Fruit fly (Drosophila melanogaster) whole organism, embryonic: ENCODE data around the gene Cpr76Bc.
A peak's percentile ranks its signal among the peaks of the same experiment; 100 is the strongest.

ENCODE experiments used
- Atf-2 ChIP-seq: fragments of 200-800 bp; sonication (Bioruptor generic); optimal IDR thresholded peaks from 2 replicates; lab custom pipeline; 2016; ENCODE audit warnings: missing biosample characterization, missing genetic modification characterization
- Blimp-1 ChIP-seq: fragments of 200-800 bp; sonication (Bioruptor generic); optimal IDR thresholded peaks from 3 replicates; lab custom pipeline; 2018; ENCODE audit warnings: missing biosample characterization, missing genetic modification characterization, mild to moderate bottlenecking, moderate library complexity, missing genetic modification reagents
- CG10274 ChIP-seq: fragments of 200-800 bp; sonication (Bioruptor generic); optimal IDR thresholded peaks from 3 replicates; lab custom pipeline; 2017; ENCODE audit warnings: missing biosample characterization, mild to moderate bottlenecking, missing genetic modification characterization
- CG17361 ChIP-seq: fragments of 200-800 bp; sonication (Bioruptor generic); IDR thresholded peaks from 3 replicates; pipeline ENCODE4 v1.3.6; 2022; ENCODE audit warnings: missing biosample characterization, missing genetic modification characterization
- CG1832 ChIP-seq: fragments of 200-800 bp; sonication (Bioruptor generic); optimal IDR thresholded peaks from 2 replicates; lab custom pipeline; 2017; ENCODE audit warnings: missing biosample characterization, mild to moderate bottlenecking, missing genetic modification characterization, inconsistent platforms
- CG2120 ChIP-seq: fragments of 200-800 bp; sonication (Bioruptor generic); optimal IDR thresholded peaks from 3 replicates; lab custom pipeline; 2016; ENCODE audit warnings: missing biosample characterization, missing genetic modification characterization
- CG30020 ChIP-seq: fragments of 200-800 bp; optimal IDR thresholded peaks from 2 replicates; lab custom pipeline; 2019; ENCODE audit warnings: missing biosample characterization, mild to moderate bottlenecking, missing genetic modification characterization, moderate library complexity
- CG30403 ChIP-seq: fragments of 200-800 bp; sonication (Bioruptor generic); optimal IDR thresholded peaks from 3 replicates; lab custom pipeline; 2016; ENCODE audit warnings: missing biosample characterization, missing genetic modification characterization
- CG3065 ChIP-seq: fragments of 200-800 bp; sonication (Bioruptor generic); optimal IDR thresholded peaks from 2 replicates; lab custom pipeline; 2016; ENCODE audit warnings: missing biosample characterization, missing genetic modification characterization
- CG31224 ChIP-seq: fragments of 200-800 bp; sonication (Bioruptor generic); IDR thresholded peaks from 2 replicates; pipeline ENCODE4 v1.3.6; 2022; ENCODE audit warnings: missing biosample characterization, missing genetic modification characterization
- CG3163 ChIP-seq: fragments of 200-800 bp; sonication (Bioruptor generic); optimal IDR thresholded peaks from 3 replicates; lab custom pipeline; 2016; ENCODE audit warnings: missing biosample characterization, missing genetic modification characterization
- CG6683 ChIP-seq: fragments of 200-800 bp; sonication (Bioruptor generic); optimal IDR thresholded peaks from 2 replicates; lab custom pipeline; 2017; ENCODE audit warnings: missing biosample characterization, mild to moderate bottlenecking, missing genetic modification characterization, missing genetic modification reagents
- CG6813 ChIP-seq: fragments of 200-800 bp; sonication (Bioruptor generic); optimal IDR thresholded peaks from 2 replicates; lab custom pipeline; 2017; ENCODE audit warnings: missing biosample characterization, missing genetic modification characterization, mild to moderate bottlenecking, moderate library complexity, missing genetic modification reagents
- Eip74EF ChIP-seq, 2 experiments: fragments of 200-800 bp in 1 of 2; fragments of >200 bp in 1 of 2; sonication (Bioruptor generic) in 1 of 2; optimal IDR thresholded peaks; 2 replicates each; lab custom pipeline; 2017 to 2019; ENCODE audit warnings: missing biosample characterization in 2 of 2, missing genetic modification characterization in 2 of 2, mild to moderate bottlenecking in 1 of 2, moderate library complexity in 1 of 2
- Ets97D ChIP-seq: fragments of 200-800 bp; sonication (Bioruptor generic); optimal IDR thresholded peaks from 3 replicates; lab custom pipeline; 2016; ENCODE audit warnings: missing biosample characterization, missing genetic modification characterization
- HLH4C ChIP-seq: fragments of 200-800 bp; sonication (Bioruptor generic); IDR thresholded peaks from 3 replicates; pipeline ENCODE4 v1.3.6; 2022; ENCODE audit warnings: missing biosample characterization, missing genetic modification characterization; ENCODE audit not compliant: partially characterized antibody
- Hand ChIP-seq: fragments of 200-800 bp; sonication (Bioruptor generic); optimal IDR thresholded peaks from 2 replicates; lab custom pipeline; 2017; ENCODE audit warnings: mild to moderate bottlenecking, missing biosample characterization, missing genetic modification reagents, missing genetic modification characterization
- Hr78 ChIP-seq, 2 experiments: fragments of 200-800 bp in 1 of 2; fragments of >200 bp in 1 of 2; sonication (Bioruptor generic) in 1 of 2; optimal IDR thresholded peaks; 2 replicates each; lab custom pipeline; 2017 to 2019; ENCODE audit warnings: missing biosample characterization in 2 of 2, missing genetic modification characterization in 2 of 2, mild to moderate bottlenecking in 1 of 2, moderate library complexity in 1 of 2
- Kr ChIP-seq: fragments of 200-800 bp; sonication (Bioruptor generic); optimal IDR thresholded peaks from 2 replicates; lab custom pipeline; 2017; ENCODE audit warnings: missing biosample characterization, mild to moderate bottlenecking, missing genetic modification characterization
- Lim3 ChIP-seq: fragments of 200-800 bp; sonication (Bioruptor generic); IDR thresholded peaks from 2 replicates; pipeline ENCODE4 v1.3.6; 2022; ENCODE audit warnings: missing biosample characterization, missing genetic modification characterization
- Max ChIP-seq: fragments of 200-800 bp; sonication (Bioruptor generic); optimal IDR thresholded peaks from 2 replicates; lab custom pipeline; 2016; ENCODE audit warnings: missing biosample characterization, mild to moderate bottlenecking, missing genetic modification characterization
- Nf-YB ChIP-seq: fragments of 200-800 bp; sonication (Bioruptor generic); optimal IDR thresholded peaks from 3 replicates; lab custom pipeline; 2019; ENCODE audit warnings: missing biosample characterization, mild to moderate bottlenecking, missing genetic modification characterization, moderate library complexity
- Opbp ChIP-seq: fragments of 200-800 bp; sonication (Bioruptor generic); IDR thresholded peaks from 3 replicates; pipeline ENCODE4 v1.3.6; 2022; ENCODE audit warnings: missing biosample characterization, missing genetic modification characterization; ENCODE audit not compliant: partially characterized antibody
- Vsx1 ChIP-seq: fragments of 200-800 bp; sonication (Bioruptor generic); optimal IDR thresholded peaks from 2 replicates; lab custom pipeline; 2017; ENCODE audit warnings: missing biosample characterization, mild to moderate bottlenecking, missing genetic modification characterization, missing genetic modification reagents
- bsh ChIP-seq, 2 experiments: fragments of 200-800 bp; sonication (Bioruptor generic); optimal IDR thresholded peaks; 2 replicates each; lab custom pipeline; 2017 to 2018; ENCODE audit warnings: mild to moderate bottlenecking in 2 of 2, missing biosample characterization in 2 of 2, missing genetic modification characterization in 2 of 2, moderate library complexity in 1 of 2
- dan ChIP-seq: fragments of 200-800 bp; sonication (Bioruptor generic); IDR thresholded peaks from 2 replicates; pipeline ENCODE4 v1.3.6; 2022; ENCODE audit warnings: missing biosample characterization, missing genetic modification characterization
- dati ChIP-seq: fragments of 200-800 bp; sonication (Bioruptor generic); IDR thresholded peaks from 2 replicates; pipeline ENCODE4 v1.3.6; 2022; ENCODE audit warnings: missing biosample characterization, missing genetic modification characterization
- ems ChIP-seq: fragments of 200-800 bp; sonication (Bioruptor generic); optimal IDR thresholded peaks from 3 replicates; lab custom pipeline; 2016; ENCODE audit warnings: missing biosample characterization, missing genetic modification characterization
- exex ChIP-seq: fragments of 200-800 bp; sonication (Bioruptor generic); optimal IDR thresholded peaks from 4 replicates; lab custom pipeline; 2018; ENCODE audit warnings: missing biosample characterization, mild to moderate bottlenecking, missing genetic modification characterization, moderate library complexity
- fd102C ChIP-seq: fragments of 200-800 bp; sonication (Bioruptor generic); optimal IDR thresholded peaks from 2 replicates; lab custom pipeline; 2018; ENCODE audit warnings: missing biosample characterization, mild to moderate bottlenecking, missing genetic modification characterization, moderate library complexity
- hb ChIP-seq: fragments of 200-800 bp; sonication (Bioruptor generic); IDR thresholded peaks from 3 replicates; pipeline ENCODE4 v1.3.6; 2022; ENCODE audit warnings: missing biosample characterization, missing genetic modification characterization; ENCODE audit not compliant: partially characterized antibody
- insv ChIP-seq, 2 experiments: fragments of 200-800 bp; sonication (Bioruptor generic); optimal IDR thresholded peaks; 3 replicates each; lab custom pipeline; 2016 to 2018; ENCODE audit warnings: missing biosample characterization in 2 of 2, missing genetic modification characterization in 2 of 2
- jumu ChIP-seq: fragments of 200-800 bp; sonication (Bioruptor generic); optimal IDR thresholded peaks from 3 replicates; lab custom pipeline; 2016; ENCODE audit warnings: missing biosample characterization, missing genetic modification characterization
- knrl ChIP-seq: fragments of 200-800 bp; sonication (Bioruptor generic); IDR thresholded peaks from 3 replicates; pipeline ENCODE4 v1.3.6; 2022; ENCODE audit warnings: missing biosample characterization, missing genetic modification characterization; ENCODE audit not compliant: partially characterized antibody
- lov ChIP-seq, 2 experiments: fragments of 200-800 bp in 1 of 2; fragments of >200 bp in 1 of 2; sonication (Bioruptor generic) in 1 of 2; IDR thresholded peaks in 1 of 2; optimal IDR thresholded peaks in 1 of 2; 2 replicates in 1 of 2; 3 replicates in 1 of 2; pipeline versions ENCODE4 v1.3.6 to Lab custom; 2017 to 2022; ENCODE audit warnings: missing biosample characterization in 1 of 2, missing genetic modification characterization in 1 of 2
- nom ChIP-seq: fragments of 200-800 bp; sonication (Bioruptor generic); optimal IDR thresholded peaks from 2 replicates; lab custom pipeline; 2017; ENCODE audit warnings: missing biosample characterization, missing genetic modification characterization, mild to moderate bottlenecking, moderate library complexity, missing genetic modification reagents
- org-1 ChIP-seq: fragments of 200-800 bp; sonication (Bioruptor generic); optimal IDR thresholded peaks from 2 replicates; lab custom pipeline; 2017; ENCODE audit warnings: missing biosample characterization, missing genetic modification characterization
- pan ChIP-seq, 4 experiments: fragments of >200 bp in 3 of 4; fragments of 200-800 bp in 1 of 4; sonication (Bioruptor generic) in 1 of 4; optimal IDR thresholded peaks in 3 of 4; IDR thresholded peaks in 1 of 4; 2 replicates each; pipeline versions ENCODE4 v1.3.6 to Lab custom; 2017 to 2022; ENCODE audit warnings: missing biosample characterization in 2 of 4, missing genetic modification characterization in 2 of 4, mixed read lengths in 1 of 4
- pfk ChIP-seq: fragments of 200-800 bp; sonication (Bioruptor generic); optimal IDR thresholded peaks from 2 replicates; lab custom pipeline; 2018; ENCODE audit warnings: missing biosample characterization, mild to moderate bottlenecking, missing genetic modification characterization, moderate library complexity
- pnt ChIP-seq: fragments of 200-800 bp; sonication (Bioruptor generic); optimal IDR thresholded peaks from 3 replicates; lab custom pipeline; 2016; ENCODE audit warnings: missing biosample characterization, missing genetic modification characterization
- pzg ChIP-seq: fragments of 200-800 bp; sonication (Bioruptor generic); optimal IDR thresholded peaks from 3 replicates; lab custom pipeline; 2018; ENCODE audit warnings: missing biosample characterization, mild to moderate bottlenecking, missing genetic modification characterization, moderate library complexity
- sd ChIP-seq: fragments of 200-800 bp; sonication (Bioruptor generic); optimal IDR thresholded peaks from 3 replicates; lab custom pipeline; 2018; ENCODE audit warnings: missing biosample characterization, mild to moderate bottlenecking, missing genetic modification characterization, moderate library complexity
- so ChIP-seq: fragments of 200-800 bp; sonication (Bioruptor generic); IDR thresholded peaks from 3 replicates; pipeline ENCODE4 v1.3.6; 2022; ENCODE audit warnings: missing biosample characterization, missing genetic modification characterization
- sqz ChIP-seq: fragments of 200-800 bp; sonication (Bioruptor generic); optimal IDR thresholded peaks from 3 replicates; lab custom pipeline; 2018; ENCODE audit warnings: missing biosample characterization, mild to moderate bottlenecking, missing genetic modification characterization
- ttk ChIP-seq: fragments of 200-800 bp; sonication (Bioruptor generic); IDR thresholded peaks from 2 replicates; pipeline ENCODE4 v2.1.2; 2022; ENCODE audit warnings: missing biosample characterization, missing genetic modification characterization
- tup ChIP-seq: fragments of 200-800 bp; sonication (Bioruptor generic); optimal IDR thresholded peaks from 2 replicates; lab custom pipeline; 2016; ENCODE audit warnings: missing biosample characterization, mild to moderate bottlenecking, missing genetic modification characterization, moderate library complexity
- usp ChIP-seq: fragments of >200 bp; optimal IDR thresholded peaks from 2 replicates; lab custom pipeline; 2017; ENCODE audit warnings: missing biosample characterization, missing genetic modification characterization

Gene Cpr76Bc

DNA sequence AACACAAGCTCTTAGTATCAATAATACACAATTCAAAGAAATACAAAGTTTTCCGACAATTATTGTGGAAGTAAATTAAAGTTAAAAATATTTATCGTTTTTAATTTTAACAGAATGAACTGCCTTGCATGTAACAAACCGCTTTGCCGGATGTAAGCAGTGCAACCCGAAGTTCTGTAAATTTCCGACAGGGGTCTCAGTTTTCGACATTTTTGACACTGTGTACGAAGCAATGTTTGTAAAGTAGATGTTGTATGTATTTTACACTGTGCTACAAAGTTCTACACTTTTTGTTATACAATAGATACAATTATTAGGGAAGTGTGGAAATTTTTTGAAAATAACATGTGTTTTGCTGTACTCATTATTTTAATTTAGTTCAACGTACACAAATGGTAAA, 4.2 kb upstream of the Cpr76Bc start (continued):
- TF ChIP-seq sqz (GFP tag; lab: Kevin White, UChicago) = no peak
- peak; percentile 89 for TF ChIP-seq pnt (GFP tag; lab: Kevin White, UChicago)
- TF ChIP-seq ems (GFP tag; lab: Kevin White, UChicago) = peak; percentile 89
- no peak for TF ChIP-seq sd
- no peak for TF ChIP-seq Eip74EF (GFP tag; optimal IDR thresholded peaks at IDR 0.05; lab: Kevin White, UChicago)
- TF ChIP-seq Lim3 (GFP tag; lab: Robert Waterston, UW) = peak; percentile 40; the same call in 1 of the 2 replicates
- TF ChIP-seq CG30020 (tag; lab: Kevin White, UChicago) = peak; percentile 4
- TF ChIP-seq pfk (GFP tag; lab: Kevin White, UChicago) = peak; percentile 62
- peak; percentile 86 for TF ChIP-seq Max
- no peak for TF ChIP-seq Nf-YB
- peak; percentile 84 for TF ChIP-seq Vsx1 (GFP tag; lab: Kevin White, UChicago)
- peak; percentile 76 for TF ChIP-seq Atf-2 (GFP tag; lab: Kevin White, UChicago)
- peak; percentile 68 for TF ChIP-seq CG3163
- peak; percentile 90 for TF ChIP-seq jumu
- peak; percentile 76 for TF ChIP-seq CG6813 (GFP tag; lab: Kevin White, UChicago)
- TF ChIP-seq lov (optimal IDR thresholded peaks at IDR 0.05; lab: Kevin White, UChicago) = no peak
- peak; percentile 95 for TF ChIP-seq lov (GFP tag; IDR thresholded peaks at IDR 0.05; lab: Robert Waterston, UW)
- peak; percentile 43; the same call in 1 of the 2 replicates for TF ChIP-seq dan (GFP tag; lab: Robert Waterston, UW)
- peak; percentile 90 for TF ChIP-seq CG30403 (GFP tag; lab: Kevin White, UChicago)
- peak; percentile 72 for TF ChIP-seq CG2120 (GFP tag; lab: Kevin White, UChicago)
- TF ChIP-seq pzg (GFP tag; lab: Kevin White, UChicago) = peak; percentile 15
- TF ChIP-seq CG31224 (GFP tag; lab: Robert Waterston, UW) = peak; percentile 84
- TF ChIP-seq Hr78 (GFP tag; optimal IDR thresholded peaks at IDR 0.05; lab: Kevin White, UChicago) = no peak
- peak; percentile 86 for TF ChIP-seq CG17361 (GFP tag; lab: Robert Waterston, UW)
- peak; percentile 96 for TF ChIP-seq ttk (GFP tag; lab: Robert Waterston, UW)
- TF ChIP-seq Blimp-1 (GFP tag; lab: Kevin White, UChicago) = peak; percentile 65
- peak; percentile 83 for TF ChIP-seq fd102C
- no peak for TF ChIP-seq nom
- peak; percentile 70 for TF ChIP-seq CG3065
- TF ChIP-seq pan (optimal IDR thresholded peaks at IDR 0.05; lab: Kevin White, UChicago) = no peak
- peak in 1 of 2 experiments; percentile 93 for TF ChIP-seq pan (GFP tag; optimal IDR thresholded peaks at IDR 0.05 in 1 of 2, IDR thresholded peaks at IDR 0.05 in 1 of 2)
- peak; percentile 83 for TF ChIP-seq CG10274
- TF ChIP-seq Ets97D (GFP tag; lab: Kevin White, UChicago) = peak; percentile 100
- peak; percentile 53; the same call in 1 of the 3 replicates for TF ChIP-seq Opbp (GFP tag; lab: Robert Waterston, UW)
- no peak for TF ChIP-seq exex (tag; lab: Kevin White, UChicago)
- TF ChIP-seq bsh (GFP tag; optimal IDR thresholded peaks at IDR 0.05; lab: Kevin White, UChicago) = no peak
- no peak for TF ChIP-seq usp (GFP tag; lab: Kevin White, UChicago)
- TF ChIP-seq so (GFP tag; lab: Robert Waterston, UW) = 0 out of 3 replicates have a peak, but pooled peaks have one; percentile 65
- TF ChIP-seq insv (GFP tag; optimal IDR thresholded peaks at IDR 0.05; lab: Kevin White, UChicago) = peak in 1 of 2 experiments; percentile 62
- peak; percentile 89 for TF ChIP-seq dati
- TF ChIP-seq CG6683 = no peak
- TF ChIP-seq Hand (GFP tag; lab: Kevin White, UChicago) = no peak
- TF ChIP-seq HLH4C (GFP tag; lab: Robert Waterston, UW) = peak; percentile 45; the same call in 1 of the 3 replicates
- TF ChIP-seq org-1 (GFP tag; lab: Kevin White, UChicago) = peak; percentile 76
- TF ChIP-seq knrl (GFP tag; lab: Robert Waterston, UW) = peak; percentile 74
- TF ChIP-seq hb = no peak
- no peak for TF ChIP-seq tup
- TF ChIP-seq Kr (GFP tag; lab: Kevin White, UChicago) = no peak
- no peak for TF ChIP-seq CG1832 (GFP tag; lab: Kevin White, UChicago)
